Worm (Caenorhabditis elegans) whole organism, midembryonic: ENCODE results near the gene nhr-290.

Experiments
- cog-1 ChIP-seq: sonication (generic microtip); optimal IDR thresholded peaks from 2 replicates; lab custom pipeline; 2016; ENCODE audit warnings: missing genetic modification characterization, missing compliant biosample characterization
- tab-1 ChIP-seq: fragments of 200-800 bp; sonication (Bioruptor generic); IDR thresholded peaks from 2 replicates; pipeline ENCODE4 v1.3.6; 2022; ENCODE audit warnings: missing genetic modification characterization, missing compliant biosample characterization

DNA sequence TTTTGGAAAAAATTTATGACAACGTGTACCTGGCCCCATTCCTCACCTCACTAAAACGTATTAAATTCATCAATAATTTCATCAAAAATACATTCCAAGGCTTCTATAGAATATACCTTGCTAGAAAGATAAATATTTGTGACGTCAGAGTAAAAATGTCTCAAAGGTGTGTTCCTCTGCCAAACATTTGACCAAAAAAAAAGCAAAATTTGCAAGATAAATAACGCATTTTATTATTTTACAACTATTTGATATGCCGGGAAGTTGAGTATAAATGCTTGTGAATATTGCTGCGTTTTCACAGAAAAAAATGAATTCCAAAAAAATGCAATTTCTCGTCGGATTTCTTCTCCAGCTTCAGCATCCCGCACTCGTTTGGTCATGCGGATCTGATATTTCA lies 6.6 kb downstream of the nhr-290 start, which contains the start of gene C29G2.3:
- TF ChIP-seq cog-1 (tag; lab: Kevin White, UChicago) (no peak), tab-1 (GFP tag; lab: Robert Waterston, UW) (no peak)
